Fruit fly (Drosophila melanogaster) whole organism, embryonic: ENCODE results near the gene Nplp3.

Source experiments
- Aef1 ChIP-seq: fragments of 200-800 bp; sonication (Bioruptor generic); IDR thresholded peaks from 3 replicates; pipeline ENCODE4 v1.3.6; 2022; ENCODE audit warnings: missing biosample characterization, missing genetic modification characterization
- Asciz ChIP-seq: fragments of 200-800 bp; sonication (Bioruptor generic); optimal IDR thresholded peaks from 2 replicates; lab custom pipeline; 2017; ENCODE audit warnings: missing biosample characterization, mild to moderate bottlenecking, missing genetic modification characterization, missing genetic modification reagents
- Atf3 ChIP-seq: fragments of 200-800 bp; sonication (Bioruptor generic); optimal IDR thresholded peaks from 3 replicates; lab custom pipeline; 2016; ENCODE audit warnings: missing biosample characterization, missing genetic modification characterization
- Atf6 ChIP-seq: fragments of 200-800 bp; sonication (Bioruptor generic); IDR thresholded peaks from 2 replicates; pipeline ENCODE4 v1.3.6; 2022; ENCODE audit warnings: missing biosample characterization, missing genetic modification characterization
- Bteb2 ChIP-seq: fragments of 200-800 bp; sonication (Bioruptor generic); optimal IDR thresholded peaks from 2 replicates; lab custom pipeline; 2016; ENCODE audit warnings: missing biosample characterization, missing genetic modification characterization
- CG10959 ChIP-seq: fragments of 200-800 bp; sonication (Bioruptor generic); IDR thresholded peaks from 2 replicates; pipeline ENCODE4 v1.3.6; 2022; ENCODE audit warnings: missing biosample characterization, missing genetic modification characterization
- CG12104 ChIP-seq: fragments of 200-800 bp; sonication (Bioruptor generic); optimal IDR thresholded peaks from 3 replicates; lab custom pipeline; 2016; ENCODE audit warnings: missing biosample characterization, missing genetic modification characterization
- CG15514 ChIP-seq: fragments of 200-800 bp; sonication (Bioruptor generic); optimal IDR thresholded peaks from 3 replicates; lab custom pipeline; 2017; ENCODE audit warnings: missing biosample characterization, missing genetic modification characterization, mild to moderate bottlenecking, moderate library complexity, missing genetic modification reagents
- CG16779 ChIP-seq: fragments of 200-800 bp; sonication (Bioruptor generic); IDR thresholded peaks from 2 replicates; pipeline ENCODE4 v1.3.6; 2022; ENCODE audit warnings: missing biosample characterization, missing genetic modification characterization
- CG17612 ChIP-seq: fragments of 200-800 bp; sonication (Bioruptor generic); IDR thresholded peaks from 2 replicates; pipeline ENCODE4 v1.3.6; 2022; ENCODE audit warnings: missing biosample characterization, missing genetic modification characterization
- CG4707 ChIP-seq: fragments of 200-800 bp; sonication (Bioruptor generic); optimal IDR thresholded peaks from 2 replicates; lab custom pipeline; 2018; ENCODE audit warnings: missing biosample characterization, mild to moderate bottlenecking, missing genetic modification characterization, moderate library complexity
- CG6791 ChIP-seq: fragments of 200-800 bp; sonication (Bioruptor generic); IDR thresholded peaks from 3 replicates; pipeline ENCODE4 v1.3.6; 2022; ENCODE audit warnings: missing biosample characterization, missing genetic modification characterization; ENCODE audit not compliant: partially characterized antibody
- CG6854 ChIP-seq: fragments of 200-800 bp; sonication (Bioruptor generic); optimal IDR thresholded peaks from 3 replicates; lab custom pipeline; 2017; ENCODE audit warnings: missing biosample characterization, mild to moderate bottlenecking, missing genetic modification characterization
- CG8924 ChIP-seq: fragments of 200-800 bp; optimal IDR thresholded peaks from 3 replicates; lab custom pipeline; 2019; ENCODE audit warnings: missing biosample characterization, mild to moderate bottlenecking, missing genetic modification characterization, moderate library complexity
- CG9215 ChIP-seq: fragments of 200-800 bp; sonication (Bioruptor generic); IDR thresholded peaks from 2 replicates; pipeline ENCODE4 v1.3.6; 2022; ENCODE audit warnings: missing biosample characterization, missing genetic modification characterization
- CTCF ChIP-seq: fragments of 200-800 bp; sonication (Bioruptor generic); optimal IDR thresholded peaks from 2 replicates; lab custom pipeline; 2017; ENCODE audit warnings: missing biosample characterization, mild to moderate bottlenecking, missing genetic modification characterization, moderate library complexity
- D19B ChIP-seq: fragments of 200-800 bp; sonication (Bioruptor generic); optimal IDR thresholded peaks from 2 replicates; lab custom pipeline; 2017; ENCODE audit warnings: missing biosample characterization, mild to moderate bottlenecking, missing genetic modification characterization
- Deaf1 ChIP-seq: fragments of 200-800 bp; optimal IDR thresholded peaks from 3 replicates; lab custom pipeline; 2019; ENCODE audit warnings: missing biosample characterization, mild to moderate bottlenecking, missing genetic modification characterization, moderate library complexity
- Elba2 ChIP-seq: fragments of 200-800 bp; sonication (Bioruptor generic); optimal IDR thresholded peaks from 3 replicates; lab custom pipeline; 2016; ENCODE audit warnings: missing biosample characterization, missing genetic modification characterization
- Fer3 ChIP-seq: fragments of 200-800 bp; sonication (Bioruptor generic); optimal IDR thresholded peaks from 2 replicates; lab custom pipeline; 2018; ENCODE audit warnings: missing biosample characterization, mild to moderate bottlenecking, missing genetic modification characterization, moderate library complexity
- H2.0 ChIP-seq: fragments of 200-800 bp; sonication (Bioruptor generic); IDR thresholded peaks from 2 replicates; pipeline ENCODE4 v1.3.6; 2022; ENCODE audit warnings: missing biosample characterization, missing genetic modification characterization
- HLH54F ChIP-seq: fragments of 200-800 bp; sonication (Bioruptor generic); optimal IDR thresholded peaks from 3 replicates; lab custom pipeline; 2016; ENCODE audit warnings: missing biosample characterization, missing genetic modification characterization
- HLHmδ ChIP-seq: fragments of 200-800 bp; sonication (Bioruptor generic); optimal IDR thresholded peaks from 2 replicates; lab custom pipeline; 2018; ENCODE audit warnings: missing biosample characterization, mild to moderate bottlenecking, missing genetic modification characterization, moderate library complexity
- Hsf ChIP-seq: fragments of 200-800 bp; sonication (Bioruptor generic); optimal IDR thresholded peaks from 3 replicates; lab custom pipeline; 2016; ENCODE audit warnings: missing biosample characterization, missing genetic modification characterization
- Med ChIP-seq: fragments of 200-800 bp; sonication (Bioruptor generic); peaks from one replicate; lab custom pipeline; 2016; ENCODE audit warnings: missing biosample characterization, missing genetic modification characterization, mild to moderate bottlenecking, inconsistent platforms, moderate library complexity
- Myb ChIP-seq: fragments of 200-800 bp; sonication (Bioruptor generic); optimal IDR thresholded peaks from 2 replicates; lab custom pipeline; 2016; ENCODE audit warnings: missing biosample characterization, missing genetic modification characterization
- NC2α ChIP-seq: fragments of 200-800 bp; sonication (Bioruptor generic); optimal IDR thresholded peaks from 2 replicates; lab custom pipeline; 2016; ENCODE audit warnings: missing biosample characterization, missing genetic modification characterization
- NK7.1 ChIP-seq: fragments of 200-800 bp; sonication (Bioruptor generic); optimal IDR thresholded peaks from 3 replicates; lab custom pipeline; 2016; ENCODE audit warnings: missing biosample characterization, missing genetic modification characterization
- Sin3A ChIP-seq: fragments of >200 bp; optimal IDR thresholded peaks from 2 replicates; lab custom pipeline; 2018
- Six4 ChIP-seq: fragments of 200-800 bp; sonication (Bioruptor generic); optimal IDR thresholded peaks from 2 replicates; lab custom pipeline; 2016; ENCODE audit warnings: missing biosample characterization, missing genetic modification characterization
- Usf ChIP-seq: fragments of 200-800 bp; sonication (Bioruptor generic); optimal IDR thresholded peaks from 2 replicates; lab custom pipeline; 2017; ENCODE audit warnings: missing genotype, missing biosample characterization, missing genetic modification characterization
- Xbp1 ChIP-seq: fragments of 200-800 bp; sonication (Bioruptor generic); optimal IDR thresholded peaks from 3 replicates; lab custom pipeline; 2016; ENCODE audit warnings: missing biosample characterization, mild to moderate bottlenecking, missing genetic modification characterization
- abd-A ChIP-seq: fragments of 200-800 bp; sonication (Bioruptor generic); optimal IDR thresholded peaks from 3 replicates; lab custom pipeline; 2019; ENCODE audit warnings: missing biosample characterization, mild to moderate bottlenecking, missing genetic modification characterization, moderate library complexity
- al ChIP-seq: fragments of 200-800 bp; sonication (Bioruptor generic); IDR thresholded peaks from 2 replicates; pipeline ENCODE4 v1.3.6; 2022; ENCODE audit warnings: missing biosample characterization, missing genetic modification characterization
- bigmax ChIP-seq: fragments of 200-800 bp; sonication (Bioruptor generic); optimal IDR thresholded peaks from 2 replicates; lab custom pipeline; 2018; ENCODE audit warnings: missing biosample characterization, mild to moderate bottlenecking, missing genetic modification characterization
- cato ChIP-seq: fragments of 200-800 bp; sonication (Bioruptor generic); optimal IDR thresholded peaks from 2 replicates; lab custom pipeline; 2016; ENCODE audit warnings: missing biosample characterization, missing genetic modification characterization, borderline replicate concordance
- chm ChIP-seq: fragments of 200-800 bp; sonication (Bioruptor generic); IDR thresholded peaks from 2 replicates; pipeline ENCODE4 v1.3.6; 2022; ENCODE audit warnings: missing biosample characterization, missing genetic modification characterization
- dan ChIP-seq: fragments of 200-800 bp; sonication (Bioruptor generic); IDR thresholded peaks from 2 replicates; pipeline ENCODE4 v1.3.6; 2022; ENCODE audit warnings: missing biosample characterization, missing genetic modification characterization
- danr ChIP-seq: fragments of 200-800 bp; sonication (Bioruptor generic); IDR thresholded peaks from 2 replicates; pipeline ENCODE4 v1.3.6; 2022; ENCODE audit warnings: missing biosample characterization, missing genetic modification characterization
- dm ChIP-seq: fragments of 200-800 bp; sonication (Bioruptor generic); optimal IDR thresholded peaks from 3 replicates; lab custom pipeline; 2016; ENCODE audit warnings: missing biosample characterization, missing genetic modification characterization
- dpn ChIP-seq, 2 experiments: fragments of 200-800 bp; sonication (Bioruptor generic); optimal IDR thresholded peaks; 3 replicates each; lab custom pipeline; 2016; ENCODE audit warnings: missing biosample characterization in 2 of 2, missing genetic modification characterization in 2 of 2
- emc ChIP-seq: fragments of 200-800 bp; sonication (Bioruptor generic); optimal IDR thresholded peaks from 2 replicates; lab custom pipeline; 2016; ENCODE audit warnings: missing biosample characterization, missing genetic modification characterization
- jing ChIP-seq: fragments of 200-800 bp; sonication (Bioruptor generic); optimal IDR thresholded peaks from 2 replicates; lab custom pipeline; 2018; ENCODE audit warnings: missing biosample characterization, mild to moderate bottlenecking, missing genetic modification characterization
- lola ChIP-seq, 3 experiments: fragments of >200 bp in 2 of 3; fragments of 200-800 bp in 1 of 3; sonication (Bioruptor generic) in 1 of 3; optimal IDR thresholded peaks; 2 replicates each; lab custom pipeline; 2017 to 2019; ENCODE audit warnings: missing biosample characterization in 3 of 3, missing genetic modification characterization in 3 of 3, mild to moderate bottlenecking in 1 of 3, moderate library complexity in 1 of 3
- maf-S ChIP-seq: fragments of 200-800 bp; sonication (Bioruptor generic); optimal IDR thresholded peaks from 2 replicates; lab custom pipeline; 2016; ENCODE audit warnings: missing biosample characterization, missing genetic modification characterization
- pho ChIP-seq: fragments of 200-800 bp; sonication (Bioruptor generic); optimal IDR thresholded peaks from 2 replicates; lab custom pipeline; 2016; ENCODE audit warnings: missing biosample characterization, missing genetic modification characterization
- phol ChIP-seq: fragments of 200-800 bp; sonication (Bioruptor generic); optimal IDR thresholded peaks from 3 replicates; lab custom pipeline; 2018; ENCODE audit warnings: missing biosample characterization, mild to moderate bottlenecking, missing genetic modification characterization, moderate library complexity
- prd ChIP-seq, 3 experiments: fragments of >200 bp in 2 of 3; fragments of 200-800 bp in 1 of 3; sonication (Bioruptor generic) in 1 of 3; optimal IDR thresholded peaks in 2 of 3; IDR thresholded peaks in 1 of 3; 2 replicates in 2 of 3; 3 replicates in 1 of 3; pipeline versions ENCODE4 v1.3.6 to Lab custom; 2017 to 2022; ENCODE audit warnings: missing biosample characterization in 1 of 3, missing genetic modification characterization in 1 of 3
- sd ChIP-seq: fragments of 200-800 bp; sonication (Bioruptor generic); optimal IDR thresholded peaks from 3 replicates; lab custom pipeline; 2018; ENCODE audit warnings: missing biosample characterization, mild to moderate bottlenecking, missing genetic modification characterization, moderate library complexity
- shn ChIP-seq: fragments of 200-800 bp; sonication (Bioruptor generic); optimal IDR thresholded peaks from 3 replicates; lab custom pipeline; 2016; ENCODE audit warnings: missing biosample characterization, missing genetic modification characterization
- twi ChIP-seq: fragments of 200-800 bp; optimal IDR thresholded peaks from 2 replicates; lab custom pipeline; 2019; ENCODE audit warnings: missing biosample characterization, mild to moderate bottlenecking, missing genetic modification characterization, moderate library complexity

The Nplp3 gene

DNA sequence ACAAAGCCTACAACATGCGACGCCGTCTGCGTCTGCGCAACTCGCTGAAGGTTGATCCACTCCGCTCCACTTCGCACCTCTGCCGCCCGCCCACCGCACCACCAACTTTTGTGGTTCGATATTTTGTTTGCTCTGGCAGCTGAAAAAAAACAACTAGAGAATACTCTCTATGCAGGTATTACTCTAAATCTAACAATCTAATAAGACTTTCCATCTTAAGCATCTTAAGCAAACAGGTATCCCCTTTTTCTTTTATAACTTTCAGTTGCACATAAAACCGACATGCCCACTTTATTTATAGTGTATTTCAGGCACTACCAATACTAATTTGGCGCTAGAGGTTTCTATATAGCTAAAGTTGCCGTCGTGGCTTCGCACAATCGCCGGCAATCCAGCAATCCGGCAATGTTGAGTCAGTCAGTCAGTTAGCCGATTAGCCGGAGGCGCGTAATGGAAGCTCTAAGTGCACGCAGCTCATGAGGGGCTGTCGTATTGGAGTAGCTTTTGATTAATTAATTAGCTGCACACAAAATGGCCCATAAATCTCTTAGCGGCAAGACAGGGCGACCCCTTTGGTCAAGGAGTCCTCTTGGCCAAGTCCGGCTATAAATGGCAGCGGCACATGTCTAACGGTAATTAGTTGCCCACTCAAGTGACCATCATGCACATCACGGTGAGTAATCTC, 10.5 kb downstream of the Nplp3 start, which contains the start of gene CG13058 (continued):
- TF ChIP-seq H2.0 (GFP tag; lab: Robert Waterston, UW), result peak; percentile 81
- TF ChIP-seq al (GFP tag; lab: Robert Waterston, UW), result 0 out of 2 replicates have a peak, but pooled peaks have one; percentile 23
- no peak for TF ChIP-seq NC2α (GFP tag; lab: Kevin White, UChicago)
- peak; percentile 84 for TF ChIP-seq Atf6 (GFP tag; lab: Robert Waterston, UW)
- no peak for TF ChIP-seq Asciz (GFP tag; lab: Kevin White, UChicago)
- TF ChIP-seq twi (tag; lab: Kevin White, UChicago), result no peak
- no peak for TF ChIP-seq CG6791 (GFP tag; lab: Robert Waterston, UW)
- TF ChIP-seq Elba2 (GFP tag; lab: Kevin White, UChicago), result no peak
- TF ChIP-seq CG4707, result no peak
- TF ChIP-seq Bteb2, result peak; percentile 42
- TF ChIP-seq CG12104, result no peak
- TF ChIP-seq HLH54F (GFP tag; lab: Kevin White, UChicago), result peak; percentile 64
- no peak for TF ChIP-seq CG10959 (GFP tag; lab: Robert Waterston, UW)
- TF ChIP-seq emc, result no peak
- TF ChIP-seq cato (GFP tag; lab: Kevin White, UChicago), result no peak
- TF ChIP-seq CG6854 (GFP tag; lab: Kevin White, UChicago), result peak; percentile 39
- no peak for TF ChIP-seq D19B (GFP tag; lab: Kevin White, UChicago)
- TF ChIP-seq Deaf1 (tag; lab: Kevin White, UChicago), result no peak
- TF ChIP-seq NK7.1, result no peak
- peak; percentile 12 for TF ChIP-seq Usf (GFP tag; lab: Kevin White, UChicago)
- no peak; the same call in 1 of the 2 replicates for TF ChIP-seq chm (GFP tag; lab: Robert Waterston, UW)
- no peak for TF ChIP-seq prd (optimal IDR thresholded peaks at IDR 0.05; lab: Kevin White, UChicago)
- no peak; the same call in 2 of the 3 replicates for TF ChIP-seq prd (GFP tag; IDR thresholded peaks at IDR 0.05; lab: Robert Waterston, UW)
- TF ChIP-seq dpn (GFP tag; optimal IDR thresholded peaks at IDR 0.05; lab: Kevin White, UChicago), result peak in 1 of 2 experiments; percentile 48
- TF ChIP-seq dm (GFP tag; lab: Kevin White, UChicago), result peak; percentile 45
- TF ChIP-seq CG9215 (GFP tag; lab: Robert Waterston, UW), result peak; percentile 18; the same call in 1 of the 2 replicates
- TF ChIP-seq Fer3 (tag; lab: Kevin White, UChicago), result peak; percentile 59
- TF ChIP-seq CTCF (GFP tag; lab: Kevin White, UChicago), result no peak
- TF ChIP-seq HLHmδ (GFP tag; lab: Kevin White, UChicago), result no peak
- TF ChIP-seq Aef1 (GFP tag; lab: Robert Waterston, UW), result peak; percentile 64
- TF ChIP-seq CG16779 (GFP tag; lab: Robert Waterston, UW), result no peak
- peak; percentile 53 for TF ChIP-seq pho
- TF ChIP-seq Med (GFP tag; lab: Kevin White, UChicago), result peak; percentile 54
- TF ChIP-seq CG17612, result no peak
- no peak for TF ChIP-seq dan (GFP tag; lab: Robert Waterston, UW)
- peak; percentile 42 for TF ChIP-seq jing (GFP tag; lab: Kevin White, UChicago)
- no peak for TF ChIP-seq phol
- no peak for TF ChIP-seq danr (GFP tag; lab: Robert Waterston, UW)
- no peak for TF ChIP-seq Sin3A
- peak; percentile 44 for TF ChIP-seq Atf3 (GFP tag; lab: Kevin White, UChicago)
- TF ChIP-seq CG8924, result peak; percentile 70
- TF ChIP-seq bigmax (GFP tag; lab: Kevin White, UChicago), result no peak
- no peak for TF ChIP-seq lola (GFP tag; optimal IDR thresholded peaks at IDR 0.05; lab: Kevin White, UChicago)
- TF ChIP-seq shn (GFP tag; lab: Kevin White, UChicago), result peak; percentile 4
- TF ChIP-seq sd (tag; lab: Kevin White, UChicago), result peak; percentile 8
- no peak for TF ChIP-seq Six4 (GFP tag; lab: Kevin White, UChicago)
- TF ChIP-seq Hsf (GFP tag; lab: Kevin White, UChicago), result peak; percentile 57
- peak; percentile 60 for TF ChIP-seq Xbp1 (GFP tag; lab: Kevin White, UChicago)
- TF ChIP-seq Myb (GFP tag; lab: Kevin White, UChicago), result peak; percentile 16
- TF ChIP-seq maf-S (GFP tag; lab: Kevin White, UChicago), result peak; percentile 16
- no peak for TF ChIP-seq abd-A (tag; lab: Kevin White, UChicago)
- TF ChIP-seq CG15514 (GFP tag; lab: Kevin White, UChicago), result peak; percentile 51
